Fruit fly (Drosophila melanogaster) whole organism, prepupa: Measurements from ENCODE around the gene CG3407.
A peak's percentile ranks its signal among the peaks of the same experiment; 100 is the strongest.

Experiments used
- Blimp-1 ChIP-seq: fragments of 200-800 bp; sonication (Bioruptor generic); optimal IDR thresholded peaks from 3 replicates; lab custom pipeline; 2017; ENCODE audit warnings: missing biosample characterization, missing genetic modification characterization, mild to moderate bottlenecking, moderate library complexity, missing genetic modification reagents
- CG10631 ChIP-seq: fragments of 200-800 bp; sonication (Bioruptor generic); optimal IDR thresholded peaks from 2 replicates; lab custom pipeline; 2016; ENCODE audit warnings: missing biosample characterization, missing genetic modification characterization
- CG10669 ChIP-seq: fragments of 200-800 bp; sonication (Bioruptor generic); optimal IDR thresholded peaks from 3 replicates; lab custom pipeline; 2018; ENCODE audit warnings: missing biosample characterization, mild to moderate bottlenecking, missing genetic modification characterization, moderate library complexity
- CG11294 ChIP-seq: fragments of 200-800 bp; sonication (Bioruptor generic); IDR thresholded peaks from 2 replicates; pipeline ENCODE4 v1.3.6; 2022; ENCODE audit warnings: missing biosample characterization, missing genetic modification characterization
- CG1621 ChIP-seq: fragments of 200-800 bp; sonication (Bioruptor generic); optimal IDR thresholded peaks from 3 replicates; lab custom pipeline; 2018; ENCODE audit warnings: missing biosample characterization, mild to moderate bottlenecking, missing genetic modification characterization
- CG16779 ChIP-seq: fragments of 200-800 bp; sonication (Bioruptor generic); optimal IDR thresholded peaks from 3 replicates; lab custom pipeline; 2017; ENCODE audit warnings: missing biosample characterization, mild to moderate bottlenecking, missing genetic modification characterization
- CG3032 ChIP-seq: fragments of 200-800 bp; optimal IDR thresholded peaks from 2 replicates; lab custom pipeline; 2019; ENCODE audit warnings: missing biosample characterization, mild to moderate bottlenecking, missing genetic modification characterization, moderate library complexity
- CG31627 ChIP-seq: fragments of 200-800 bp; sonication (Bioruptor generic); optimal IDR thresholded peaks from 3 replicates; lab custom pipeline; 2016; ENCODE audit warnings: missing biosample characterization, missing genetic modification characterization
- CG32006 ChIP-seq: fragments of 200-800 bp; sonication (Bioruptor generic); optimal IDR thresholded peaks from 3 replicates; lab custom pipeline; 2017; ENCODE audit warnings: missing biosample characterization, mild to moderate bottlenecking, missing genetic modification characterization
- CG3919 ChIP-seq: fragments of 200-800 bp; sonication (Bioruptor generic); optimal IDR thresholded peaks from 3 replicates; lab custom pipeline; 2016; ENCODE audit warnings: missing biosample characterization, missing genetic modification characterization
- CG6163 ChIP-seq: fragments of 200-800 bp; sonication (Bioruptor generic); IDR thresholded peaks from 3 replicates; pipeline ENCODE4 v1.3.6; 2022; ENCODE audit warnings: missing biosample characterization, missing genetic modification characterization
- CG6792 ChIP-seq: fragments of 200-800 bp; sonication (Bioruptor generic); optimal IDR thresholded peaks from 3 replicates; lab custom pipeline; 2016; ENCODE audit warnings: missing biosample characterization, missing genetic modification characterization
- CG6854 ChIP-seq: fragments of 200-800 bp; sonication (Bioruptor generic); optimal IDR thresholded peaks from 2 replicates; lab custom pipeline; 2017; ENCODE audit warnings: missing biosample characterization, mild to moderate bottlenecking, missing genetic modification characterization
- CG7368 ChIP-seq: fragments of 200-800 bp; sonication (Bioruptor generic); optimal IDR thresholded peaks from 3 replicates; lab custom pipeline; 2016; ENCODE audit warnings: missing biosample characterization, missing genetic modification characterization
- CG8119 ChIP-seq: fragments of 200-800 bp; sonication (Bioruptor generic); IDR thresholded peaks from 3 replicates; pipeline ENCODE4 v1.3.6; 2022; ENCODE audit warnings: missing biosample characterization, missing genetic modification characterization
- CG8632 ChIP-seq: fragments of 200-800 bp; sonication (Bioruptor generic); optimal IDR thresholded peaks from 3 replicates; lab custom pipeline; 2016; ENCODE audit warnings: missing biosample characterization, missing genetic modification characterization
- CG9139 ChIP-seq: fragments of 200-800 bp; sonication (Bioruptor generic); optimal IDR thresholded peaks from 3 replicates; lab custom pipeline; 2017; ENCODE audit warnings: missing biosample characterization, mild to moderate bottlenecking, missing genetic modification characterization
- Eip78C ChIP-seq: fragments of 200-800 bp; sonication (Bioruptor generic); peaks from one replicate; lab custom pipeline; 2016; ENCODE audit warnings: missing biosample characterization, missing genetic modification characterization
- Eip93F ChIP-seq: fragments of 200-800 bp; sonication (Bioruptor generic); optimal IDR thresholded peaks from 2 replicates; lab custom pipeline; 2016; ENCODE audit warnings: missing biosample characterization, mild to moderate bottlenecking, missing genetic modification characterization
- Ets96B ChIP-seq: fragments of 200-800 bp; optimal IDR thresholded peaks from 2 replicates; lab custom pipeline; 2019; ENCODE audit warnings: missing biosample characterization, mild to moderate bottlenecking, missing genetic modification characterization, moderate library complexity
- Gug ChIP-seq: fragments of 200-800 bp; sonication (Bioruptor generic); IDR thresholded peaks from 2 replicates; pipeline ENCODE4 v1.3.6; 2022; ENCODE audit warnings: missing biosample characterization, missing genetic modification characterization
- Hr38 ChIP-seq: sonication (Bioruptor generic); optimal IDR thresholded peaks from 2 replicates; lab custom pipeline; 2016; ENCODE audit warnings: missing biosample characterization, missing genetic modification characterization
- Hr39 ChIP-seq: fragments of 200-800 bp; sonication (Bioruptor generic); optimal IDR thresholded peaks from 2 replicates; lab custom pipeline; 2016; ENCODE audit warnings: missing biosample characterization, missing genetic modification characterization
- Lpt ChIP-seq: fragments of 200-800 bp; sonication (Bioruptor generic); optimal IDR thresholded peaks from 3 replicates; lab custom pipeline; 2016; ENCODE audit warnings: missing biosample characterization, missing genetic modification characterization
- Met ChIP-seq: fragments of 200-800 bp; sonication (Bioruptor generic); optimal IDR thresholded peaks from 3 replicates; lab custom pipeline; 2016; ENCODE audit warnings: missing biosample characterization, missing genetic modification characterization
- OdsH ChIP-seq: fragments of 200-800 bp; sonication (Bioruptor generic); optimal IDR thresholded peaks from 3 replicates; lab custom pipeline; 2016; ENCODE audit warnings: missing biosample characterization, missing genetic modification characterization
- Smox ChIP-seq: fragments of 200-800 bp; sonication (Bioruptor generic); optimal IDR thresholded peaks from 3 replicates; lab custom pipeline; 2016; ENCODE audit warnings: missing biosample characterization, missing genetic modification characterization
- Sox15 ChIP-seq: fragments of 200-800 bp; sonication (Bioruptor generic); optimal IDR thresholded peaks from 3 replicates; lab custom pipeline; 2016; ENCODE audit warnings: missing biosample characterization, missing genetic modification characterization
- acj6 ChIP-seq: fragments of 200-800 bp; sonication (Bioruptor generic); optimal IDR thresholded peaks from 3 replicates; lab custom pipeline; 2016; ENCODE audit warnings: missing biosample characterization, missing genetic modification characterization
- dac ChIP-seq: fragments of 200-800 bp; sonication (Bioruptor generic); optimal IDR thresholded peaks from 2 replicates; lab custom pipeline; 2017; ENCODE audit warnings: missing biosample characterization, mild to moderate bottlenecking, missing genetic modification characterization
- dsx ChIP-seq: fragments of 200-800 bp; optimal IDR thresholded peaks from 3 replicates; lab custom pipeline; 2019; ENCODE audit warnings: missing biosample characterization, mild to moderate bottlenecking, missing genetic modification characterization, moderate library complexity; ENCODE audit not compliant: poor library complexity, severe bottlenecking
- eg ChIP-seq: fragments of 200-800 bp; sonication (Bioruptor generic); IDR thresholded peaks from 3 replicates; pipeline ENCODE4 v1.3.6; 2022; ENCODE audit warnings: missing biosample characterization, missing genetic modification characterization
- esn ChIP-seq: fragments of 200-800 bp; sonication (Bioruptor generic); optimal IDR thresholded peaks from 2 replicates; lab custom pipeline; 2016; ENCODE audit warnings: missing biosample characterization, mild to moderate bottlenecking, missing genetic modification characterization, moderate library complexity
- fd59A ChIP-seq: fragments of 200-800 bp; sonication (Bioruptor generic); optimal IDR thresholded peaks from 2 replicates; lab custom pipeline; 2017; ENCODE audit warnings: missing biosample characterization, mild to moderate bottlenecking, missing genetic modification characterization, missing genetic modification reagents
- fd85E ChIP-seq: fragments of 200-800 bp; sonication (Bioruptor generic); optimal IDR thresholded peaks from 3 replicates; lab custom pipeline; 2016; ENCODE audit warnings: missing biosample characterization, missing genetic modification characterization
- fkh ChIP-seq: fragments of 200-800 bp; sonication (Bioruptor generic); optimal IDR thresholded peaks from 3 replicates; lab custom pipeline; 2017; ENCODE audit warnings: missing biosample characterization, mild to moderate bottlenecking, missing genetic modification characterization, moderate library complexity
- lz ChIP-seq: fragments of 200-800 bp; sonication (Bioruptor generic); optimal IDR thresholded peaks from 3 replicates; lab custom pipeline; 2016; ENCODE audit warnings: missing biosample characterization, missing genetic modification characterization
- net ChIP-seq: fragments of 200-800 bp; sonication (Bioruptor generic); optimal IDR thresholded peaks from 3 replicates; lab custom pipeline; 2016; ENCODE audit warnings: missing biosample characterization, missing genetic modification characterization
- salr ChIP-seq, 2 experiments: fragments of 200-800 bp; sonication (Bioruptor generic); optimal IDR thresholded peaks; 3 replicates each; lab custom pipeline; 2016 to 2018; ENCODE audit warnings: missing biosample characterization in 2 of 2, missing genetic modification characterization in 2 of 2, mild to moderate bottlenecking in 1 of 2
- ss ChIP-seq, 2 experiments: fragments of 200-800 bp; sonication (Bioruptor generic); optimal IDR thresholded peaks; 2 replicates in 1 of 2; 3 replicates in 1 of 2; lab custom pipeline; 2017 to 2018; ENCODE audit warnings: mild to moderate bottlenecking in 2 of 2, missing biosample characterization in 2 of 2, missing genetic modification characterization in 2 of 2, moderate library complexity in 1 of 2
- svp ChIP-seq: fragments of 200-800 bp; sonication (Bioruptor generic); peaks from one replicate; lab custom pipeline; 2016; ENCODE audit warnings: missing biosample characterization, missing genetic modification characterization
- topi ChIP-seq: fragments of 200-800 bp; sonication (Bioruptor generic); optimal IDR thresholded peaks from 3 replicates; lab custom pipeline; 2016; ENCODE audit warnings: missing biosample characterization, missing genetic modification characterization
- vri ChIP-seq: fragments of 200-800 bp; sonication (Bioruptor generic); optimal IDR thresholded peaks from 3 replicates; lab custom pipeline; 2016; ENCODE audit warnings: missing biosample characterization, mild to moderate bottlenecking, missing genetic modification characterization

Gene CG3407

dm6 chr2L:3781132-3781877, 31.9 kb downstream of the CG3407 start (continued):
- TF ChIP-seq OdsH (peak; percentile 80), esn (GFP tag; lab: Kevin White, UChicago) (peak; percentile 81), fd85E (GFP tag; lab: Kevin White, UChicago) (no peak), eg (GFP tag; lab: Robert Waterston, UW) (peak; percentile 73; the same call in 2 of the 3 replicates), fkh (GFP tag; lab: Kevin White, UChicago) (no peak), Hr38 (GFP tag; lab: Kevin White, UChicago) (no peak), CG3032 (tag; lab: Kevin White, UChicago) (peak; percentile 54), acj6 (GFP tag; lab: Kevin White, UChicago) (peak; percentile 78), CG10631 (GFP tag; lab: Kevin White, UChicago) (peak; percentile 72), salr (GFP tag; optimal IDR thresholded peaks at IDR 0.05; lab: Kevin White, UChicago) (peak; percentile 35 to 66), svp (GFP tag; lab: Kevin White, UChicago) (peak; percentile 85), CG11294 (GFP tag; lab: Robert Waterston, UW) (peak; percentile 36; the same call in 1 of the 2 replicates), Ets96B (peak; percentile 46), CG8119 (GFP tag; lab: Robert Waterston, UW) (peak; percentile 78; the same call in 2 of the 3 replicates), CG32006 (GFP tag; lab: Kevin White, UChicago) (peak; percentile 59), CG7368 (no peak), CG16779 (tag; lab: Kevin White, UChicago) (no peak), lz (GFP tag; lab: Kevin White, UChicago) (peak; percentile 64), ss (GFP tag; optimal IDR thresholded peaks at IDR 0.05; lab: Kevin White, UChicago) (peak in 1 of 2 experiments; percentile 10), CG8632 (GFP tag; lab: Kevin White, UChicago) (peak; percentile 65), Eip93F (GFP tag; lab: Kevin White, UChicago) (no peak), Sox15 (peak; percentile 52), CG10669 (peak; percentile 51), CG6854 (peak; percentile 2), Smox (GFP tag; lab: Kevin White, UChicago) (peak; percentile 74), CG1621 (tag; lab: Kevin White, UChicago) (no peak), CG6163 (GFP tag; lab: Robert Waterston, UW) (peak; percentile 81), fd59A (GFP tag; lab: Kevin White, UChicago) (peak; percentile 64), CG6792 (GFP tag; lab: Kevin White, UChicago) (peak; percentile 70), Gug (peak; percentile 46), CG9139 (no peak), Blimp-1 (GFP tag; lab: Kevin White, UChicago) (peak; percentile 35), dac (no peak), dsx (GFP tag; lab: Kevin White, UChicago) (peak; percentile 53), vri (GFP tag; lab: Kevin White, UChicago) (peak; percentile 53), Lpt (GFP tag; lab: Kevin White, UChicago) (no peak), Hr39 (peak; percentile 55), net (GFP tag; lab: Kevin White, UChicago) (peak; percentile 68)

dm6 chr2L:3780587-3780986, 32.6 kb downstream of the CG3407 start:
- TF ChIP-seq dsx (GFP tag; lab: Kevin White, UChicago) = no peak
- TF ChIP-seq CG31627 = peak; percentile 6
- TF ChIP-seq CG3919 (GFP tag; lab: Kevin White, UChicago) = no peak
- TF ChIP-seq svp (GFP tag; lab: Kevin White, UChicago) = peak; percentile 55
- TF ChIP-seq topi (GFP tag; lab: Kevin White, UChicago) = peak; percentile 12
- peak; percentile 28 for TF ChIP-seq Met (GFP tag; lab: Kevin White, UChicago)
- peak; percentile 26 for TF ChIP-seq Eip78C (GFP tag; lab: Kevin White, UChicago)
